Fruit fly (Drosophila melanogaster) whole organism, prepupa: ENCODE results near the gene CG1116.

ENCODE experiments used
- CG16779 ChIP-seq: fragments of 200-800 bp; sonication (Bioruptor generic); optimal IDR thresholded peaks from 3 replicates; lab custom pipeline; 2017; ENCODE audit warnings: missing biosample characterization, mild to moderate bottlenecking, missing genetic modification characterization
- CG34406 ChIP-seq: fragments of 200-800 bp; sonication (Bioruptor generic); optimal IDR thresholded peaks from 3 replicates; lab custom pipeline; 2016; ENCODE audit warnings: missing biosample characterization, missing genetic modification characterization
- CG6792 ChIP-seq: fragments of 200-800 bp; sonication (Bioruptor generic); optimal IDR thresholded peaks from 3 replicates; lab custom pipeline; 2016; ENCODE audit warnings: missing biosample characterization, missing genetic modification characterization
- Ets96B ChIP-seq: fragments of 200-800 bp; optimal IDR thresholded peaks from 2 replicates; lab custom pipeline; 2019; ENCODE audit warnings: missing biosample characterization, mild to moderate bottlenecking, missing genetic modification characterization, moderate library complexity
- Hr39 ChIP-seq: fragments of 200-800 bp; sonication (Bioruptor generic); optimal IDR thresholded peaks from 2 replicates; lab custom pipeline; 2016; ENCODE audit warnings: missing biosample characterization, missing genetic modification characterization
- OdsH ChIP-seq: fragments of 200-800 bp; sonication (Bioruptor generic); optimal IDR thresholded peaks from 3 replicates; lab custom pipeline; 2016; ENCODE audit warnings: missing biosample characterization, missing genetic modification characterization
- Sox102F ChIP-seq: fragments of 200-800 bp; sonication (Bioruptor generic); optimal IDR thresholded peaks from 2 replicates; lab custom pipeline; 2016; ENCODE audit warnings: missing biosample characterization, mild to moderate bottlenecking, missing genetic modification characterization
- Sox14 ChIP-seq: fragments of 200-800 bp; sonication (Bioruptor generic); optimal IDR thresholded peaks from 3 replicates; lab custom pipeline; 2016; ENCODE audit warnings: missing biosample characterization, missing genetic modification characterization
- acj6 ChIP-seq: fragments of 200-800 bp; sonication (Bioruptor generic); optimal IDR thresholded peaks from 3 replicates; lab custom pipeline; 2016; ENCODE audit warnings: missing biosample characterization, missing genetic modification characterization
- cyc ChIP-seq: fragments of 200-800 bp; sonication (Bioruptor generic); optimal IDR thresholded peaks from 3 replicates; lab custom pipeline; 2016; ENCODE audit warnings: missing biosample characterization, missing genetic modification characterization
- esn ChIP-seq: fragments of 200-800 bp; sonication (Bioruptor generic); optimal IDR thresholded peaks from 2 replicates; lab custom pipeline; 2016; ENCODE audit warnings: missing biosample characterization, mild to moderate bottlenecking, missing genetic modification characterization, moderate library complexity

- TF ChIP-seq esn (GFP tag; lab: Kevin White, UChicago) (no peak), Ets96B (no peak), Sox102F (GFP tag; lab: Kevin White, UChicago) (no peak), Sox14 (GFP tag; lab: Kevin White, UChicago) (no peak), CG6792 (no peak), acj6 (GFP tag; lab: Kevin White, UChicago) (no peak), CG16779 (tag; lab: Kevin White, UChicago) (no peak), OdsH (GFP tag; lab: Kevin White, UChicago) (no peak), Hr39 (no peak), CG34406 (GFP tag; lab: Kevin White, UChicago) (no peak), cyc (GFP tag; lab: Kevin White, UChicago) (no peak)
Observed at dm6 chr3R:5205319-5206033, 14.0 kb upstream of the CG1116 start.
